Worm (Caenorhabditis elegans) whole organism, L4 larva: Measurements from ENCODE around the gene mon-2.

Experiments
- T26A8.4 ChIP-seq: fragments of 200-800 bp; sonication (Bioruptor generic); IDR thresholded peaks from 2 replicates; pipeline ENCODE4 v1.3.6; 2022; ENCODE audit warnings: missing genetic modification characterization, missing compliant biosample characterization
- Y5F2A.4 ChIP-seq: fragments of 200-800 bp; sonication (Bioruptor generic); optimal IDR thresholded peaks from 2 replicates; lab custom pipeline; 2018; ENCODE audit warnings: mild to moderate bottlenecking, missing genetic modification characterization, missing compliant biosample characterization
- ZK337.2 ChIP-seq: fragments of 200-800 bp; sonication (Bioruptor generic); IDR thresholded peaks from 2 replicates; pipeline ENCODE4 v1.3.6; 2022; ENCODE audit warnings: missing genetic modification reagents, missing genetic modification characterization, missing compliant biosample characterization
- ceh-20 ChIP-seq: fragments of 200-800 bp; sonication (Bioruptor generic); IDR thresholded peaks from 2 replicates; pipeline ENCODE4 v1.3.6; 2022; ENCODE audit warnings: missing genetic modification reagents, missing genetic modification characterization, missing compliant biosample characterization
- ceh-28 ChIP-seq: fragments of 150-350 bp; optimal IDR thresholded peaks from 2 replicates; lab custom pipeline; 2014; ENCODE audit warnings: missing biosample characterization, missing genetic modification reagents, missing genetic modification characterization
- ceh-82 ChIP-seq: sonication (generic microtip); optimal IDR thresholded peaks from 2 replicates; lab custom pipeline; 2017; ENCODE audit warnings: missing biosample characterization, missing genetic modification characterization
- daf-12 ChIP-seq: fragments of 150-350 bp; optimal IDR thresholded peaks from 2 replicates; lab custom pipeline; 2014; ENCODE audit warnings: missing biosample characterization, missing genetic modification reagents, missing genetic modification characterization
- daf-16 ChIP-seq, 3 experiments: sonication (generic microtip); optimal IDR thresholded peaks; 2 replicates each; lab custom pipeline; 2016 to 2017; ENCODE audit warnings: missing genetic modification characterization in 3 of 3, missing genetic modification reagents in 3 of 3, mild to moderate bottlenecking in 2 of 3, missing compliant biosample characterization in 2 of 3, missing biosample characterization in 1 of 3, moderate library complexity in 1 of 3
- dmd-6 ChIP-seq: fragments of 200-800 bp; sonication (Bioruptor generic); IDR thresholded peaks from 2 replicates; pipeline ENCODE4 v1.3.6; 2022; ENCODE audit warnings: missing genetic modification reagents, missing genetic modification characterization, missing compliant biosample characterization
- dpl-1 ChIP-seq: fragments of 150-350 bp; optimal IDR thresholded peaks from 2 replicates; lab custom pipeline; 2014; ENCODE audit warnings: missing biosample characterization, missing genetic modification reagents, missing genetic modification characterization
- dve-1 ChIP-seq: sonication (generic microtip); optimal IDR thresholded peaks from 2 replicates; lab custom pipeline; 2017; ENCODE audit warnings: antibody characterized with exemption, mild to moderate bottlenecking, missing genetic modification characterization, missing compliant biosample characterization; ENCODE audit not compliant: insufficient read depth
- fos-1 ChIP-seq: fragments of 150-350 bp; optimal IDR thresholded peaks from 2 replicates; lab custom pipeline; 2014; ENCODE audit warnings: missing biosample characterization, missing genetic modification characterization
- hlh-30 ChIP-seq: sonication (generic microtip); optimal IDR thresholded peaks from 2 replicates; lab custom pipeline; 2017; ENCODE audit warnings: antibody characterized with exemption, mild to moderate bottlenecking, missing genetic modification characterization, missing compliant biosample characterization; ENCODE audit not compliant: insufficient read depth
- lsy-2 ChIP-seq, 2 experiments: fragments of 150-350 bp in 1 of 2; sonication (generic microtip) in 1 of 2; optimal IDR thresholded peaks; 2 replicates each; lab custom pipeline; 2014 to 2017; ENCODE audit warnings: missing biosample characterization in 2 of 2, missing genetic modification characterization in 2 of 2
- mdt-29 ChIP-seq: fragments of 200-800 bp; sonication (Bioruptor generic); IDR thresholded peaks from 2 replicates; pipeline ENCODE4 v1.3.6; 2022; ENCODE audit warnings: missing genetic modification reagents, missing genetic modification characterization, missing compliant biosample characterization
- mes-2 ChIP-seq: sonication (generic microtip); optimal IDR thresholded peaks from 2 replicates; lab custom pipeline; 2016; ENCODE audit warnings: missing genotype, mild to moderate bottlenecking, missing genetic modification characterization, missing compliant biosample characterization; ENCODE audit not compliant: poor library complexity, severe bottlenecking
- nhr-102 ChIP-seq: sonication (generic microtip); optimal IDR thresholded peaks from 2 replicates; lab custom pipeline; 2016; ENCODE audit warnings: mild to moderate bottlenecking, missing genetic modification characterization, moderate library complexity, missing compliant biosample characterization
- nhr-237 ChIP-seq: sonication (generic microtip); optimal IDR thresholded peaks from 2 replicates; lab custom pipeline; 2017; ENCODE audit warnings: missing biosample characterization, missing genetic modification characterization
- nhr-28 ChIP-seq: fragments of 150-350 bp; optimal IDR thresholded peaks from 2 replicates; lab custom pipeline; 2014; ENCODE audit warnings: missing biosample characterization, missing genetic modification characterization
- nhr-41 ChIP-seq: fragments of 200-800 bp; sonication (Bioruptor generic); IDR thresholded peaks from 2 replicates; pipeline ENCODE4 v1.3.6; 2022; ENCODE audit warnings: missing genetic modification reagents, missing genetic modification characterization, missing compliant biosample characterization
- nhr-48 ChIP-seq: sonication (generic microtip); optimal IDR thresholded peaks from 2 replicates; lab custom pipeline; 2016; ENCODE audit warnings: mild to moderate bottlenecking, missing genetic modification characterization, missing compliant biosample characterization
- pha-4 ChIP-seq, 2 experiments: fragments of 150-350 bp in 1 of 2; fragments of 200-800 bp in 1 of 2; sonication (Bioruptor generic) in 1 of 2; IDR thresholded peaks in 1 of 2; optimal IDR thresholded peaks in 1 of 2; 2 replicates each; pipeline versions ENCODE4 v1.3.6 to Lab custom; 2014 to 2022; ENCODE audit warnings: missing genetic modification characterization in 2 of 2, missing genetic modification reagents in 2 of 2, missing biosample characterization in 1 of 2, missing compliant biosample characterization in 1 of 2
- pqm-1 ChIP-seq: sonication (generic microtip); optimal IDR thresholded peaks from 2 replicates; lab custom pipeline; 2017; ENCODE audit warnings: missing biosample characterization, missing genetic modification characterization
- sdz-12 ChIP-seq: fragments of 200-800 bp; sonication (Bioruptor generic); optimal IDR thresholded peaks from 2 replicates; lab custom pipeline; 2018; ENCODE audit warnings: mild to moderate bottlenecking, missing genetic modification characterization, missing compliant biosample characterization
- snpc-4 ChIP-seq: fragments of 150-350 bp; optimal IDR thresholded peaks from 2 replicates; lab custom pipeline; 2014; ENCODE audit warnings: missing biosample characterization, missing genetic modification characterization
- unc-62 ChIP-seq, 3 experiments: fragments of 150-350 bp in 1 of 3; sonication (generic microtip); optimal IDR thresholded peaks in 2 of 3; peaks in 1 of 3; 1 replicate in 1 of 3; 2 replicates in 2 of 3; lab custom pipeline; 2014 to 2017; ENCODE audit warnings: missing biosample characterization in 3 of 3, missing genetic modification characterization in 3 of 3, missing genetic modification reagents in 3 of 3, missing genotype in 1 of 3

mon-2 gene

ce11 chrIV:12128708-12129107, 32.1 kb downstream of the mon-2 start:
- TF ChIP-seq ZK337.2 (GFP tag; lab: Robert Waterston, UW) = no peak
- peak; percentile 86 for TF ChIP-seq pqm-1 (tag; lab: Kevin White, UChicago)
- TF ChIP-seq T26A8.4 = 0 out of 2 replicates have a peak, but pooled peaks have one; percentile 14
- peak in 1 of 2 experiments; percentile 12 for TF ChIP-seq lsy-2 (tag; optimal IDR thresholded peaks at IDR 0.05; lab: Kevin White, UChicago)
- TF ChIP-seq dmd-6 (GFP tag; lab: Robert Waterston, UW) = peak; percentile 30; the same call in 1 of the 2 replicates
- TF ChIP-seq ceh-28 = no peak
- peak; percentile 27 for TF ChIP-seq dve-1 (tag; lab: Kevin White, UChicago)
- TF ChIP-seq ceh-82 (tag; lab: Kevin White, UChicago) = no peak
- no peak for TF ChIP-seq daf-16 (GFP tag; optimal IDR thresholded peaks at IDR 0.05; lab: Kevin White, UChicago)
- peak; percentile 29 for TF ChIP-seq daf-16 (tag; optimal IDR thresholded peaks at IDR 0.05; lab: Kevin White, UChicago)
- peak; percentile 15 for TF ChIP-seq nhr-28 (tag; lab: Kevin White, UChicago)
- TF ChIP-seq mes-2 (tag; lab: Kevin White, UChicago) = peak; percentile 38

ce11 chrIV:12129204-12129603, 32.6 kb downstream of the mon-2 start, which contains the start of gene lin-24:
lin-24 (plus strand) TSS chrIV:12129504.
- TF ChIP-seq nhr-48 (tag; lab: Kevin White, UChicago) (no peak), nhr-102 (no peak), dmd-6 (GFP tag; lab: Robert Waterston, UW) (no peak)

- no peak for TF ChIP-seq dpl-1 (GFP tag; lab: Kevin White, UChicago)
- TF ChIP-seq fos-1 (tag; lab: Kevin White, UChicago) = no peak
- TF ChIP-seq hlh-30 (tag; lab: Kevin White, UChicago) = peak; percentile 17
- TF ChIP-seq unc-62 (GFP tag; optimal IDR thresholded peaks at IDR 0.05 in 1 of 2; lab: Kevin White, UChicago) = peak in 1 of 2 experiments; percentile 60
- TF ChIP-seq unc-62 (tag; optimal IDR thresholded peaks at IDR 0.05; lab: Kevin White, UChicago) = no peak
- TF ChIP-seq ceh-28 = no peak
- no peak for TF ChIP-seq Y5F2A.4 (GFP tag; lab: Kevin White, UChicago)
- TF ChIP-seq ceh-20 (GFP tag; lab: Robert Waterston, UW) = 0 out of 2 replicates have a peak, but pooled peaks have one; percentile 16
These were observed 34.9 kb downstream of the mon-2 start for ce11 chrIV:12131308-12132072.

ce11 chrIV:12133776-12134175, 37.2 kb downstream of the mon-2 start:
- TF ChIP-seq snpc-4 = no peak
- TF ChIP-seq mdt-29 (GFP tag; lab: Robert Waterston, UW) = no peak
- no peak for TF ChIP-seq nhr-48 (tag; lab: Kevin White, UChicago)
- peak; percentile 1 for TF ChIP-seq mes-2 (tag; lab: Kevin White, UChicago)
- TF ChIP-seq daf-16 (GFP tag; optimal IDR thresholded peaks at IDR 0.05; lab: Kevin White, UChicago) = no peak
- no peak for TF ChIP-seq daf-16 (tag; optimal IDR thresholded peaks at IDR 0.05; lab: Kevin White, UChicago)

ce11 chrIV:12134991-12135390, 38.4 kb downstream of the mon-2 start:
- no peak for TF ChIP-seq pha-4 (GFP tag; IDR thresholded peaks at IDR 0.05; lab: Robert Waterston, UW)
- no peak for TF ChIP-seq pha-4 (tag; optimal IDR thresholded peaks at IDR 0.05; lab: Kevin White, UChicago)
- no peak for TF ChIP-seq sdz-12 (GFP tag; lab: Kevin White, UChicago)
- TF ChIP-seq nhr-41 (GFP tag; lab: Robert Waterston, UW) = no peak
- no peak for TF ChIP-seq daf-12 (tag; lab: Kevin White, UChicago)
- no peak for TF ChIP-seq daf-16 (GFP tag; optimal IDR thresholded peaks at IDR 0.05; lab: Kevin White, UChicago)
- TF ChIP-seq daf-16 (tag; optimal IDR thresholded peaks at IDR 0.05; lab: Kevin White, UChicago) = no peak
- no peak for TF ChIP-seq nhr-237 (tag; lab: Kevin White, UChicago)
- no peak for TF ChIP-seq nhr-102
